Worm (Caenorhabditis elegans) whole organism, L1 larva: Measurements from ENCODE around the gene C47E8.3.

ENCODE experiments used
- mab-9 ChIP-seq: fragments of 200-800 bp; sonication (Bioruptor generic); IDR thresholded peaks from 2 replicates; pipeline ENCODE4 v1.3.6; 2022; ENCODE audit warnings: missing genetic modification reagents, missing genetic modification characterization, missing compliant biosample characterization
- mep-1 ChIP-seq: fragments of 150-350 bp; optimal IDR thresholded peaks from 2 replicates; lab custom pipeline; 2014; ENCODE audit warnings: missing biosample characterization, missing genetic modification characterization

ce11 chrV:14660608-14661355, 19.3 kb upstream of the C47E8.3 start, which contains the start of gene srh-17:
- no peak for TF ChIP-seq mep-1 (tag; lab: Kevin White, UChicago)
- TF ChIP-seq mab-9, result no peak
